Worm (Caenorhabditis elegans) whole organism, late embryonic: ENCODE measurements around the gene nkb-2.
A peak's percentile ranks its signal among the peaks of the same experiment; 100 is the strongest.

Source experiments
- K09A11.1 ChIP-seq: sonication (generic microtip); optimal IDR thresholded peaks from 2 replicates; lab custom pipeline; 2017; ENCODE audit warnings: antibody characterized with exemption, mild to moderate bottlenecking, missing genetic modification characterization, missing compliant biosample characterization; ENCODE audit not compliant: insufficient read depth
- Y22D7AL.16 ChIP-seq: sonication (generic microtip); optimal IDR thresholded peaks from 2 replicates; lab custom pipeline; 2016; ENCODE audit warnings: missing genetic modification characterization, missing compliant biosample characterization
- ceh-14 ChIP-seq: sonication (generic microtip); optimal IDR thresholded peaks from 2 replicates; lab custom pipeline; 2016; ENCODE audit warnings: missing genotype, missing genetic modification characterization, missing compliant biosample characterization
- ceh-31 ChIP-seq: sonication (generic microtip); optimal IDR thresholded peaks from 2 replicates; lab custom pipeline; 2016; ENCODE audit warnings: missing genetic modification characterization, missing compliant biosample characterization
- ceh-34 ChIP-seq: sonication (generic microtip); optimal IDR thresholded peaks from 2 replicates; lab custom pipeline; 2016; ENCODE audit warnings: mild to moderate bottlenecking, missing genetic modification characterization, missing compliant biosample characterization
- ceh-45 ChIP-seq: fragments of 200-800 bp; sonication (Bioruptor generic); IDR thresholded peaks from 2 replicates; pipeline ENCODE4 v1.3.6; 2022; ENCODE audit warnings: missing genetic modification reagents, missing genetic modification characterization, missing compliant biosample characterization
- ceh-48 ChIP-seq: sonication (generic microtip); optimal IDR thresholded peaks from 2 replicates; lab custom pipeline; 2016; ENCODE audit warnings: missing genetic modification characterization, inconsistent platforms, missing compliant biosample characterization
- ceh-9 ChIP-seq: sonication (generic microtip); optimal IDR thresholded peaks from 2 replicates; lab custom pipeline; 2016; ENCODE audit warnings: mild to moderate bottlenecking, missing genetic modification characterization, inconsistent platforms, missing compliant biosample characterization
- che-1 ChIP-seq: sonication (generic microtip); optimal IDR thresholded peaks from 2 replicates; lab custom pipeline; 2016; ENCODE audit warnings: mild to moderate bottlenecking, missing genetic modification characterization, missing compliant biosample characterization
- dve-1 ChIP-seq: sonication (generic microtip); optimal IDR thresholded peaks from 2 replicates; lab custom pipeline; 2017; ENCODE audit warnings: antibody characterized with exemption, mild to moderate bottlenecking, missing genetic modification characterization, missing compliant biosample characterization
- elt-2 ChIP-seq: sonication (generic microtip); optimal IDR thresholded peaks from 2 replicates; lab custom pipeline; 2016; ENCODE audit warnings: missing genetic modification reagents, missing genetic modification characterization, missing compliant biosample characterization
- elt-4 ChIP-seq: sonication (generic microtip); optimal IDR thresholded peaks from 2 replicates; lab custom pipeline; 2016; ENCODE audit warnings: missing genetic modification characterization, missing compliant biosample characterization
- ets-4 ChIP-seq: sonication (generic microtip); optimal IDR thresholded peaks from 2 replicates; lab custom pipeline; 2016; ENCODE audit warnings: missing genetic modification characterization, missing compliant biosample characterization
- hlh-13 ChIP-seq: fragments of 200-800 bp; sonication (Bioruptor generic); optimal IDR thresholded peaks from 2 replicates; lab custom pipeline; 2018; ENCODE audit warnings: mild to moderate bottlenecking, missing genetic modification characterization, missing compliant biosample characterization
- lim-6 ChIP-seq: sonication (generic microtip); optimal IDR thresholded peaks from 2 replicates; lab custom pipeline; 2016; ENCODE audit warnings: missing genetic modification characterization, missing compliant biosample characterization
- nfya-1 ChIP-seq: sonication (generic microtip); optimal IDR thresholded peaks from 2 replicates; lab custom pipeline; 2017; ENCODE audit warnings: missing genetic modification characterization, mild to moderate bottlenecking, missing compliant biosample characterization, antibody characterized with exemption, moderate library complexity
- nhr-232 ChIP-seq: sonication (generic microtip); optimal IDR thresholded peaks from 2 replicates; lab custom pipeline; 2016; ENCODE audit warnings: missing genetic modification characterization, missing compliant biosample characterization
- pat-9 ChIP-seq: fragments of 200-800 bp; sonication (Bioruptor generic); optimal IDR thresholded peaks from 2 replicates; lab custom pipeline; 2018; ENCODE audit warnings: mild to moderate bottlenecking, missing genetic modification characterization, moderate library complexity, missing compliant biosample characterization
- pax-1 ChIP-seq: fragments of 150-350 bp; optimal IDR thresholded peaks from 2 replicates; lab custom pipeline; 2014; ENCODE audit warnings: missing biosample characterization, missing genetic modification characterization
- pros-1 ChIP-seq: fragments of 150-350 bp; optimal IDR thresholded peaks from 2 replicates; lab custom pipeline; 2014; ENCODE audit warnings: missing biosample characterization, missing genetic modification reagents, missing genetic modification characterization
- ref-2 ChIP-seq: sonication (generic microtip); optimal IDR thresholded peaks from 2 replicates; lab custom pipeline; 2016; ENCODE audit warnings: missing genetic modification characterization, missing compliant biosample characterization
- syd-9 ChIP-seq: sonication (generic microtip); optimal IDR thresholded peaks from 2 replicates; lab custom pipeline; 2016; ENCODE audit warnings: mild to moderate bottlenecking, missing genetic modification characterization, moderate library complexity, missing compliant biosample characterization
- ttx-3 ChIP-seq: sonication (generic microtip); optimal IDR thresholded peaks from 2 replicates; lab custom pipeline; 2016; ENCODE audit warnings: missing genetic modification reagents, missing genetic modification characterization, missing compliant biosample characterization
- unc-3 ChIP-seq, 2 experiments: fragments of 200-800 bp in 1 of 2; sonication (Bioruptor generic) in 1 of 2; sonication (generic microtip) in 1 of 2; conservative IDR thresholded peaks in 1 of 2; optimal IDR thresholded peaks in 1 of 2; 2 replicates each; pipeline versions ENCODE4 v1.3.6 to Lab custom; 2016 to 2022; ENCODE audit warnings: missing compliant biosample characterization in 2 of 2, missing genetic modification characterization in 2 of 2, missing genetic modification reagents in 1 of 2
- unc-42 ChIP-seq: sonication (generic microtip); optimal IDR thresholded peaks from 2 replicates; lab custom pipeline; 2016; ENCODE audit warnings: missing genotype, missing genetic modification characterization, missing compliant biosample characterization
- unc-55 ChIP-seq: sonication (generic microtip); optimal IDR thresholded peaks from 2 replicates; lab custom pipeline; 2017; ENCODE audit warnings: missing biosample characterization, missing genetic modification reagents, missing genetic modification characterization
- unc-86 ChIP-seq: sonication (generic microtip); optimal IDR thresholded peaks from 2 replicates; lab custom pipeline; 2016; ENCODE audit warnings: missing genetic modification characterization, missing compliant biosample characterization
- zip-5 ChIP-seq: sonication (generic microtip); optimal IDR thresholded peaks from 2 replicates; lab custom pipeline; 2016; ENCODE audit warnings: missing genetic modification characterization, missing compliant biosample characterization

nkb-2 gene

DNA sequence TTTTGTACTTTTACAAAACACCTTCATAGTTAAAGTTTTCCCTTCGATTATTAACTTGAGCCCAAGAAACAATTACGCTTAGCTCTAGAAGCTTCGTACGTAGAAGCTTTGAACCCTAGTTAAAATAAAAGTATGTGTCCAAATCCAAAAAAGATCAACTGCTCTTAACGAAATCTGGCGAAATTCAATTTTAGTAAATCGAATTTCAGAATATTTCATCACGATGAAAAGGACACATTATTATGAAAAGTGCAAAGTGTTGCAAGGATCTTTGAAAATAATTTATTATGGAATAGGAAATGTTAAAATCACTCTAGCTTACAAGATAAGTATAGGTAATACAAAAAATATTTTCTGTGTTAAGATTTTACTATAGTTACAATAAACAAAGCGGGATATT, 25.4 kb upstream of the nkb-2 start:
- TF ChIP-seq ceh-45 (GFP tag; lab: Robert Waterston, UW) (no peak), unc-42 (tag; lab: Kevin White, UChicago) (peak; percentile 10)

DNA sequence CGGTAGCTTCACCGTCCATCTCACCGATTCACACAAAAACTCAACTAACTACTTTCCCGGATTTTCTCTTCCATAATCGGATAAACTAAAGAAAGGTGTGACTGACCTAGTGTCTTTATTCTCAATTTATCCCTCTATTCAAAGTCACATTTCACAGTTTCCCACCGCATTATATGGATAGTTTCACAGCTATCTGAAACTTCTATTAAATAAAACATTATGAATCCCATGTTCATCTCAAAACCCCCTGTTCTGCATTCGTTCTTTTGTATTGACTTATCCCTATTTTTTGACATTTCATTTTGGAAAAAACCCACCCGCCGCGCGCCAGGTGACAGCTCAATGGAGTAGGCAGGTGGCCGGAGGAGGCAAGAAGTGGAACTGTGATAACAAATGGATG, 22.9 kb upstream of the nkb-2 start:
- TF ChIP-seq ceh-34 (tag; lab: Kevin White, UChicago), result no peak
- no peak for TF ChIP-seq pax-1 (tag; lab: Kevin White, UChicago)
- TF ChIP-seq hlh-13 (GFP tag; lab: Kevin White, UChicago), result no peak
- no peak for TF ChIP-seq dve-1 (tag; lab: Kevin White, UChicago)
- no peak for TF ChIP-seq K09A11.1
- TF ChIP-seq ceh-31, result no peak
- TF ChIP-seq pat-9 (tag; lab: Kevin White, UChicago), result no peak
- no peak for TF ChIP-seq ceh-9 (tag; lab: Kevin White, UChicago)
- TF ChIP-seq che-1 (tag; lab: Kevin White, UChicago), result no peak
- TF ChIP-seq elt-2, result no peak
- no peak for TF ChIP-seq ceh-48
- TF ChIP-seq unc-55 (GFP tag; lab: Kevin White, UChicago), result no peak
- TF ChIP-seq lim-6 (tag; lab: Kevin White, UChicago), result no peak

DNA sequence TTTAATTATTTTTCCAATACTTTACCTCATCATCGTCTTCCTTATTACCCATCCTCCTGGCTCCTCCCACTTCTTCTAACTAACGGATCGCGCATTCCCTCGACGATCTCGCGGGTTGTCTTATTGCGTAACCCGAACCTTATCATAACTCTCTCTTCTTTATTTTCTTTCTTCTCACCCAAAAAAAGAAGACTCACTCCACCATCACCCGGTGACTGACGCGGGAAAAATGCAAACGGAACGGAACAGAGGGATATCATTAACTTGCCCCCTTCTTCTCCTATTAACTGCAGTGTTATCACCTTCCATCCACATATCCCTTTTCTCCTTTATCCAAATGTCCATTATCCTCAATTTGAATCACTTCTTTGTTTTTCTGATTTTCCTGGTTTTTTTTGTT, 20.7 kb upstream of the nkb-2 start:
- TF ChIP-seq lim-6 (tag; lab: Kevin White, UChicago), result no peak
- peak; percentile 31 for TF ChIP-seq ref-2
- no peak for TF ChIP-seq nfya-1
- no peak for TF ChIP-seq pros-1 (tag; lab: Kevin White, UChicago)
- TF ChIP-seq elt-4 (tag; lab: Kevin White, UChicago), result no peak

DNA sequence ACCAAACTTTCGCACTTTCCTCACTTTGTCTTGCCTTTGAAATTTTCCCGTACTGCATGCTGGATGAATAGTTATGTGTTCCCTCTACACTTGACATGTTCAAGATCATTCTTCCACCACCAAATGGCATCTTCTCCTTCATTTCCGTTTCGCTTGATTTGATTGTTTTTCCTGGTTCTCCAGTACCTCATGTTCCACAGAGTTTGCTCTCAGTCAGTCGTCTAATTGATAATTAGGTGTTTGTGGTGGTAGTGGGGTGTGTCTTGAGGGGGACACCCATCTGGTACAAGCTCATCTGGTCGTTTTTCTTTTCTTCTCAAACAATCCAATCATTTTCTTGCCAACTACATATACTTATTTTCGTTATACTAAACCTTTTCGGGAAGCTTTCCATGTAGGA, 19.7 kb upstream of the nkb-2 start:
- TF ChIP-seq unc-3 (GFP tag; conservative IDR thresholded peaks at IDR 0.05; lab: Robert Waterston, UW) (no peak), unc-3 (tag; optimal IDR thresholded peaks at IDR 0.05; lab: Kevin White, UChicago) (no peak), unc-42 (tag; lab: Kevin White, UChicago) (peak; percentile 69)

DNA sequence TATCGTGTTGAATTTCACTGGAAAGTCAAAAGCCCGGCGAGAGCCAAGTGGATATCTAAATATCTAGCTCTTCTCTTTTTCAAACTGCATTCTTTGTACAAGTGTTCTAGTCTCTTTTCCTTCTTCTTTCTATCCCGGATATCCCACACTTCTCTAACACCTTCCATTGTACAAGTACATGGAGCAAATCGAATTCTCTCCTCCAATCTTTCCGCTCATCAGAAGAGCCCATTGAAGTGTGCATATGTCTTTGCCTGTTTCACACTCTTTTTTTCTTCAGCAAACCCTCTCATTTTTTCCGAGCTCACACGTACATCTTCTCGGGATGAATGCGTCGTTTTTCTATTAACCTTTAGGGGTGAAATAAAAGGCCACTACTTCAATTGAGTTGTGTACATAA, 17.3 kb upstream of the nkb-2 start:
- TF ChIP-seq unc-42 (tag; lab: Kevin White, UChicago) (peak; percentile 59), nhr-232 (tag; lab: Kevin White, UChicago) (no peak)

DNA sequence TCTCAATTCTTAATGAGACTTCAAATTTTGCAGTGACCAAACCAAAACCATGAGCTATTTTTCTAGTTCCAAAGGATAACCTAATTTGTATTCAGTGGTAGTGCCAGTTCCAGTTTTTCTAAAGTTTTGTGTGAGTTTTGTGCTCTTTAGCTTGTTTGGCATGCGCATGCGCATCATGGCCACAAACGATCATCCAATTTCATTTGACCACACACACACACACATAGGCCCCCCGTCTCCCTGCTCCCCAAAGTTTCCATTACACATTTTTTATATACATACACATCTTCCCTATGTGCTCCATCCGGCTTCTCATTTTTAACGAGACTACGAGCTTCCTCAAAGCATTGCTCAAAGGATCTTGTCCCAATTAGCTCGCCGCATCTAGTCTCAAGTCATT, 16.3 kb upstream of the nkb-2 start:
- TF ChIP-seq ceh-45 (GFP tag; lab: Robert Waterston, UW), result no peak
- TF ChIP-seq unc-42 (tag; lab: Kevin White, UChicago), result peak; percentile 83

DNA sequence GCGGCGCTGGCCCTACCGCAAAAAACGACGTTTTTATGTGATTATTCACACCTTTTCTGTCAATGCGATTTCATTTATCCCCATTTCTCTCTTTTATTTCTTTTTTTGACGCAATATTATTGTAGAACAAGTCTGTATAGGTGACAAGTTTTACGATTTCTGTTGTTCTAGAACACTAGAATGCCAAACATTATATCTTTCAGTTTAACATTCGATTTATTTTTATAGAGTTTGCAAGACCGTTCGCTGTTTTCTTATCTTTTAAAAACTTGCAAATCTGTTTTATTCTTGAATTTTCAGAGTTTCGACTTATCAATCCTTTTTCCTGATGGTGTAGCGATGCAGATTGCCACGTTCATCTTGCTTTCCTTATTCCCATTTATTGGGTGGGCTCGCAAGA, 14.7 kb upstream of the nkb-2 start, which contains the start of gene efn-2:
Gene efn-2, plus strand, starts transcription at position 301 of the 400 bp plus-strand sequence.
- no peak for TF ChIP-seq ttx-3 (tag; lab: Kevin White, UChicago)
- TF ChIP-seq elt-4 (tag; lab: Kevin White, UChicago), result no peak
- no peak for TF ChIP-seq lim-6 (tag; lab: Kevin White, UChicago)
- TF ChIP-seq unc-86 (tag; lab: Kevin White, UChicago), result no peak
- no peak for TF ChIP-seq ceh-14 (tag; lab: Kevin White, UChicago)
- TF ChIP-seq syd-9 (tag; lab: Kevin White, UChicago), result no peak
- TF ChIP-seq elt-2, result no peak
- no peak for TF ChIP-seq Y22D7AL.16 (tag; lab: Kevin White, UChicago)
- TF ChIP-seq pat-9 (tag; lab: Kevin White, UChicago), result no peak
- no peak for TF ChIP-seq zip-5
- no peak for TF ChIP-seq ets-4
- TF ChIP-seq, all 69 proteins: peak for 0
